Worm (Caenorhabditis elegans): Measurements from ENCODE around the gene col-159.

DNA sequence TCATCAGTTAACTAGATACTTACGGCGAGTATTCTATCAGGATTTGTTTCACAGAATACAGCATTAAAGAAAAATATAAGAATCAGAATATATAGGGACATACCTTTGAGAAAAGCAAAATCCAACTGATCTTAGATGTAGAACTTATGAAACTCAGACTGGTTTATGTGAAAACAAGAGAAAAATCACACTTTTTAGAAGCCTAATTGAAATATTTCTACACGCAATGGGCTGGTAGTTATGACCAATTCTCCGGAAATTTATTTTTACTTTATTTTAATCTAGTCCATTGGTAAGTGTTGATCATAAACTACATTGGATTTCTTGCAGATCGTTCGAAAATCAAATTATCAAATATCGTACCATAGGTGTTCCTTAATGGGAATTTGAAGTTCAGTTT lies 17.8 kb downstream of the col-159 start, which contains the start of gene T09E8.4:
- no peak for TF ChIP-seq nhr-237 (tag; optimal IDR thresholded peaks at IDR 0.05)
- no peak for TF ChIP-seq blmp-1 (tag; optimal IDR thresholded peaks at IDR 0.05)
- TF ChIP-seq ztf-11 (tag; optimal IDR thresholded peaks at IDR 0.05): no peak
- no peak for TF ChIP-seq mep-1 (tag; optimal IDR thresholded peaks at IDR 0.05)

All from whole organism, mixed stage, embryonic.